Worm (Caenorhabditis elegans) whole organism, late embryonic: Measurements from ENCODE around the gene K08E4.7.

ENCODE experiments used
- nfya-1 ChIP-seq: sonication (generic microtip); optimal IDR thresholded peaks from 2 replicates; lab custom pipeline; 2017; ENCODE audit warnings: missing genetic modification characterization, mild to moderate bottlenecking, missing compliant biosample characterization, antibody characterized with exemption, moderate library complexity
- nhr-11 ChIP-seq: fragments of 150-350 bp; optimal IDR thresholded peaks from 2 replicates; lab custom pipeline; 2014; ENCODE audit warnings: missing biosample characterization, missing genetic modification characterization
- pha-2 ChIP-seq: sonication (generic microtip); optimal IDR thresholded peaks from 2 replicates; lab custom pipeline; 2017; ENCODE audit warnings: mild to moderate bottlenecking, missing genetic modification characterization, missing compliant biosample characterization

ce11 chrIV:12113056-12113455, 37.5 kb downstream of the K08E4.7 start:
- TF ChIP-seq nhr-11 (tag; lab: Kevin White, UChicago) (no peak), pha-2 (tag; lab: Kevin White, UChicago) (no peak), nfya-1 (tag; lab: Kevin White, UChicago) (no peak)
